Fruit fly (Drosophila melanogaster) whole organism, embryonic: ENCODE measurements around the gene CG6330.
A peak's percentile ranks its signal among the peaks of the same experiment; 100 is the strongest.

Experiments used
- Adf1 ChIP-seq: fragments of 200-800 bp; sonication (Bioruptor generic); IDR thresholded peaks from 2 replicates; pipeline ENCODE4 v1.3.6; 2022; ENCODE audit warnings: missing biosample characterization, missing genetic modification characterization
- CG10274 ChIP-seq: fragments of 200-800 bp; sonication (Bioruptor generic); optimal IDR thresholded peaks from 3 replicates; lab custom pipeline; 2017; ENCODE audit warnings: missing biosample characterization, mild to moderate bottlenecking, missing genetic modification characterization
- CG10366 ChIP-seq: fragments of 200-800 bp; sonication (Bioruptor generic); IDR thresholded peaks from 2 replicates; pipeline ENCODE4 v1.3.6; 2022; ENCODE audit warnings: missing biosample characterization, missing genetic modification characterization
- CG11723 ChIP-seq: fragments of 200-800 bp; sonication (Bioruptor generic); optimal IDR thresholded peaks from 2 replicates; lab custom pipeline; 2017; ENCODE audit warnings: missing biosample characterization, mild to moderate bottlenecking, missing genetic modification characterization
- CG15479 ChIP-seq: fragments of 200-800 bp; sonication (Bioruptor generic); optimal IDR thresholded peaks from 3 replicates; lab custom pipeline; 2019; ENCODE audit warnings: missing biosample characterization, mild to moderate bottlenecking, missing genetic modification characterization, moderate library complexity
- CG17802 ChIP-seq: fragments of 200-800 bp; sonication (Bioruptor generic); optimal IDR thresholded peaks from 2 replicates; lab custom pipeline; 2018; ENCODE audit warnings: missing biosample characterization, mild to moderate bottlenecking, missing genetic modification characterization, moderate library complexity
- CG17912 ChIP-seq: fragments of 200-800 bp; sonication (Bioruptor generic); optimal IDR thresholded peaks from 2 replicates; lab custom pipeline; 2018; ENCODE audit warnings: missing biosample characterization, mild to moderate bottlenecking, missing genetic modification characterization
- CG32772 ChIP-seq: fragments of 200-800 bp; sonication (Bioruptor generic); IDR thresholded peaks from 2 replicates; pipeline ENCODE4 v1.3.6; 2022; ENCODE audit warnings: missing biosample characterization, missing genetic modification characterization
- CG6272 ChIP-seq: fragments of 200-800 bp; sonication (Bioruptor generic); IDR thresholded peaks from 2 replicates; pipeline ENCODE4 v1.3.6; 2022; ENCODE audit warnings: missing biosample characterization, missing genetic modification characterization
- CG6854 ChIP-seq: fragments of 200-800 bp; sonication (Bioruptor generic); optimal IDR thresholded peaks from 3 replicates; lab custom pipeline; 2017; ENCODE audit warnings: missing biosample characterization, mild to moderate bottlenecking, missing genetic modification characterization
- CG7556 ChIP-seq: fragments of 200-800 bp; sonication (Bioruptor generic); optimal IDR thresholded peaks from 2 replicates; lab custom pipeline; 2017; ENCODE audit warnings: missing biosample characterization, mild to moderate bottlenecking, missing genetic modification characterization
- CG7928 ChIP-seq: fragments of 200-800 bp; sonication (Bioruptor generic); optimal IDR thresholded peaks from 2 replicates; lab custom pipeline; 2017; ENCODE audit warnings: missing biosample characterization, mild to moderate bottlenecking, missing genetic modification characterization
- CG9437 ChIP-seq: fragments of 200-800 bp; sonication (Bioruptor generic); optimal IDR thresholded peaks from 2 replicates; lab custom pipeline; 2018; ENCODE audit warnings: missing biosample characterization, mild to moderate bottlenecking, missing genetic modification characterization
- ERR ChIP-seq: fragments of 200-800 bp; sonication (Bioruptor generic); optimal IDR thresholded peaks from 2 replicates; lab custom pipeline; 2016; ENCODE audit warnings: missing biosample characterization, missing genetic modification characterization
- Lhr ChIP-seq: fragments of 200-800 bp; sonication (Bioruptor generic); optimal IDR thresholded peaks from 3 replicates; lab custom pipeline; 2017; ENCODE audit warnings: mild to moderate bottlenecking, missing biosample characterization, missing genetic modification reagents, missing genetic modification characterization
- NfI ChIP-seq: fragments of 200-800 bp; sonication (Bioruptor generic); optimal IDR thresholded peaks from 3 replicates; lab custom pipeline; 2018; ENCODE audit warnings: missing biosample characterization, mild to moderate bottlenecking, missing genetic modification characterization, moderate library complexity
- Oaz ChIP-seq: fragments of 200-800 bp; sonication (Bioruptor generic); IDR thresholded peaks from 2 replicates; pipeline ENCODE4 v1.3.6; 2022; ENCODE audit warnings: missing biosample characterization, missing genetic modification characterization
- Sox102F ChIP-seq: fragments of 200-800 bp; sonication (Bioruptor generic); optimal IDR thresholded peaks from 2 replicates; lab custom pipeline; 2018; ENCODE audit warnings: missing biosample characterization, mild to moderate bottlenecking, missing genetic modification characterization, moderate library complexity
- TFAM ChIP-seq: fragments of 200-800 bp; sonication (Bioruptor generic); optimal IDR thresholded peaks from 2 replicates; lab custom pipeline; 2017; ENCODE audit warnings: missing biosample characterization, missing genetic modification characterization, inconsistent platforms
- YL-1 ChIP-seq: fragments of 200-800 bp; sonication (Bioruptor generic); optimal IDR thresholded peaks from 3 replicates; lab custom pipeline; 2017; ENCODE audit warnings: missing biosample characterization, mild to moderate bottlenecking, missing genetic modification characterization
- ash1 ChIP-seq: fragments of 200-800 bp; sonication (Bioruptor generic); optimal IDR thresholded peaks from 2 replicates; lab custom pipeline; 2018; ENCODE audit warnings: missing biosample characterization, mild to moderate bottlenecking, missing genetic modification characterization
- btn ChIP-seq: fragments of 200-800 bp; sonication (Bioruptor generic); optimal IDR thresholded peaks from 2 replicates; lab custom pipeline; 2016; ENCODE audit warnings: missing biosample characterization, missing genetic modification characterization
- cad ChIP-seq: fragments of >200 bp; optimal IDR thresholded peaks from 2 replicates; lab custom pipeline; 2017; ENCODE audit warnings: missing biosample characterization, missing genetic modification characterization
- cas ChIP-seq: fragments of 200-800 bp; sonication (Bioruptor generic); IDR thresholded peaks from 2 replicates; pipeline ENCODE4 v1.3.6; 2022; ENCODE audit warnings: missing biosample characterization, missing genetic modification characterization
- caup ChIP-seq: fragments of 200-800 bp; sonication (Bioruptor generic); optimal IDR thresholded peaks from 3 replicates; lab custom pipeline; 2017; ENCODE audit warnings: missing biosample characterization, mild to moderate bottlenecking, missing genetic modification characterization, moderate library complexity; ENCODE audit not compliant: severe bottlenecking
- dmrt11E ChIP-seq: fragments of 200-800 bp; sonication (Bioruptor generic); optimal IDR thresholded peaks from 3 replicates; lab custom pipeline; 2018; ENCODE audit warnings: missing biosample characterization, mild to moderate bottlenecking, missing genetic modification characterization, moderate library complexity
- dmrt99B ChIP-seq: fragments of 200-800 bp; sonication (Bioruptor generic); optimal IDR thresholded peaks from 2 replicates; lab custom pipeline; 2018; ENCODE audit warnings: missing biosample characterization, mild to moderate bottlenecking, missing genetic modification characterization, moderate library complexity
- emc ChIP-seq: fragments of 200-800 bp; sonication (Bioruptor generic); optimal IDR thresholded peaks from 2 replicates; lab custom pipeline; 2016; ENCODE audit warnings: missing biosample characterization, missing genetic modification characterization
- gsb ChIP-seq: fragments of 200-800 bp; sonication (Bioruptor generic); IDR thresholded peaks from 2 replicates; pipeline ENCODE4 v1.3.6; 2022; ENCODE audit warnings: missing biosample characterization, missing genetic modification characterization
- gt ChIP-seq: fragments of 200-800 bp; sonication (Bioruptor generic); IDR thresholded peaks from 2 replicates; pipeline ENCODE4 v1.3.6; 2022; ENCODE audit warnings: missing biosample characterization, missing genetic modification characterization
- ham ChIP-seq: fragments of 200-800 bp; sonication (Bioruptor generic); IDR thresholded peaks from 2 replicates; pipeline ENCODE4 v1.3.6; 2022; ENCODE audit warnings: missing biosample characterization, missing genetic modification characterization
- her ChIP-seq: fragments of 200-800 bp; sonication (Bioruptor generic); optimal IDR thresholded peaks from 2 replicates; lab custom pipeline; 2016; ENCODE audit warnings: missing biosample characterization, missing genetic modification characterization
- hth ChIP-seq: fragments of >200 bp; optimal IDR thresholded peaks from 2 replicates; lab custom pipeline; 2017; ENCODE audit warnings: inconsistent platforms
- inv ChIP-seq: fragments of 200-800 bp; sonication (Bioruptor generic); IDR thresholded peaks from 2 replicates; pipeline ENCODE4 v1.3.6; 2022; ENCODE audit warnings: missing biosample characterization, missing genetic modification characterization; ENCODE audit not compliant: partially characterized antibody
- lov ChIP-seq, 2 experiments: fragments of 200-800 bp in 1 of 2; fragments of >200 bp in 1 of 2; sonication (Bioruptor generic) in 1 of 2; IDR thresholded peaks in 1 of 2; optimal IDR thresholded peaks in 1 of 2; 2 replicates in 1 of 2; 3 replicates in 1 of 2; pipeline versions ENCODE4 v1.3.6 to Lab custom; 2017 to 2022; ENCODE audit warnings: missing biosample characterization in 1 of 2, missing genetic modification characterization in 1 of 2
- mam ChIP-seq: fragments of 200-800 bp; sonication (Bioruptor generic); optimal IDR thresholded peaks from 3 replicates; lab custom pipeline; 2016; ENCODE audit warnings: missing biosample characterization, missing genetic modification characterization
- pan ChIP-seq, 4 experiments: fragments of >200 bp in 3 of 4; fragments of 200-800 bp in 1 of 4; sonication (Bioruptor generic) in 1 of 4; optimal IDR thresholded peaks in 3 of 4; IDR thresholded peaks in 1 of 4; 2 replicates each; pipeline versions ENCODE4 v1.3.6 to Lab custom; 2017 to 2022; ENCODE audit warnings: missing biosample characterization in 2 of 4, missing genetic modification characterization in 2 of 4, mixed read lengths in 1 of 4
- pita ChIP-seq: fragments of 200-800 bp; sonication (Bioruptor generic); optimal IDR thresholded peaks from 2 replicates; lab custom pipeline; 2017; ENCODE audit warnings: missing biosample characterization, mild to moderate bottlenecking, missing genetic modification characterization
- pzg ChIP-seq: fragments of 200-800 bp; sonication (Bioruptor generic); optimal IDR thresholded peaks from 3 replicates; lab custom pipeline; 2018; ENCODE audit warnings: missing biosample characterization, mild to moderate bottlenecking, missing genetic modification characterization, moderate library complexity
- rib ChIP-seq: fragments of 200-800 bp; sonication (Bioruptor generic); IDR thresholded peaks from 2 replicates; pipeline ENCODE4 v1.3.6; 2022; ENCODE audit warnings: missing biosample characterization, missing genetic modification characterization
- sr ChIP-seq: fragments of 200-800 bp; sonication (Bioruptor generic); IDR thresholded peaks from 3 replicates; pipeline ENCODE4 v1.3.6; 2022; ENCODE audit warnings: missing biosample characterization, missing genetic modification characterization
- stc ChIP-seq: fragments of 200-800 bp; sonication (Bioruptor generic); IDR thresholded peaks from 2 replicates; pipeline ENCODE4 v1.3.6; 2022; ENCODE audit warnings: missing biosample characterization, missing genetic modification characterization
- tio ChIP-seq: fragments of 200-800 bp; sonication (Bioruptor generic); optimal IDR thresholded peaks from 2 replicates; lab custom pipeline; 2017; ENCODE audit warnings: missing biosample characterization, missing genetic modification characterization, inconsistent platforms
- tll ChIP-seq, 2 experiments: fragments of 200-800 bp in 1 of 2; fragments of >200 bp in 1 of 2; sonication (Bioruptor generic) in 1 of 2; optimal IDR thresholded peaks; 2 replicates each; lab custom pipeline; 2017 to 2019; ENCODE audit warnings: missing biosample characterization in 2 of 2, missing genetic modification characterization in 2 of 2, mild to moderate bottlenecking in 1 of 2, moderate library complexity in 1 of 2
- tna ChIP-seq: fragments of 200-800 bp; sonication (Bioruptor generic); IDR thresholded peaks from 2 replicates; pipeline ENCODE4 v1.3.6; 2022; ENCODE audit warnings: missing biosample characterization, missing genetic modification characterization; ENCODE audit not compliant: partially characterized antibody
- trem ChIP-seq: fragments of 200-800 bp; optimal IDR thresholded peaks from 3 replicates; lab custom pipeline; 2019; ENCODE audit warnings: missing biosample characterization, mild to moderate bottlenecking, missing genetic modification characterization, moderate library complexity
- tup ChIP-seq: fragments of 200-800 bp; sonication (Bioruptor generic); optimal IDR thresholded peaks from 2 replicates; lab custom pipeline; 2016; ENCODE audit warnings: missing biosample characterization, mild to moderate bottlenecking, missing genetic modification characterization, moderate library complexity
- twi ChIP-seq: fragments of 200-800 bp; optimal IDR thresholded peaks from 2 replicates; lab custom pipeline; 2019; ENCODE audit warnings: missing biosample characterization, mild to moderate bottlenecking, missing genetic modification characterization, moderate library complexity

CG6330 gene

dm6 chr3R:26954020-26954672, 4.1 kb downstream of the CG6330 start (continued):
- TF ChIP-seq CG7928 (GFP tag; lab: Kevin White, UChicago) (peak; percentile 8), ash1 (GFP tag; lab: Kevin White, UChicago) (no peak), pan (optimal IDR thresholded peaks at IDR 0.05; lab: Kevin White, UChicago) (no peak), pan (GFP tag; optimal IDR thresholded peaks at IDR 0.05 in 1 of 2, IDR thresholded peaks at IDR 0.05 in 1 of 2) (peak in 1 of 2 experiments; percentile 87), tio (peak; percentile 66), CG10274 (GFP tag; lab: Kevin White, UChicago) (peak; percentile 26), gsb (no peak; the same call in 1 of the 2 replicates), YL-1 (GFP tag; lab: Kevin White, UChicago) (peak; percentile 12), CG17802 (tag; lab: Kevin White, UChicago) (peak; percentile 44), tll (GFP tag; optimal IDR thresholded peaks at IDR 0.05; lab: Kevin White, UChicago) (no peak), pzg (GFP tag; lab: Kevin White, UChicago) (no peak), inv (no peak), rib (GFP tag; lab: Robert Waterston, UW) (no peak), NfI (GFP tag; lab: Kevin White, UChicago) (peak; percentile 66), stc (GFP tag; lab: Robert Waterston, UW) (peak; percentile 88), lov (optimal IDR thresholded peaks at IDR 0.05; lab: Kevin White, UChicago) (no peak), lov (GFP tag; IDR thresholded peaks at IDR 0.05; lab: Robert Waterston, UW) (peak; percentile 68; the same call in 1 of the 3 replicates), CG10366 (GFP tag; lab: Robert Waterston, UW) (peak; percentile 88), gt (GFP tag; lab: Robert Waterston, UW) (peak; percentile 52; the same call in 1 of the 2 replicates), tup (GFP tag; lab: Kevin White, UChicago) (no peak), CG7556 (GFP tag; lab: Kevin White, UChicago) (peak; percentile 65), btn (GFP tag; lab: Kevin White, UChicago) (no peak), CG6272 (GFP tag; lab: Robert Waterston, UW) (peak; percentile 68), CG15479 (GFP tag; lab: Kevin White, UChicago) (no peak), tna (GFP tag; lab: Robert Waterston, UW) (no peak), dmrt99B (tag; lab: Kevin White, UChicago) (peak; percentile 88), CG17912 (GFP tag; lab: Kevin White, UChicago) (no peak), CG6854 (GFP tag; lab: Kevin White, UChicago) (peak; percentile 29), CG9437 (peak; percentile 18), cad (GFP tag; lab: Kevin White, UChicago) (no peak), hth (lab: Kevin White, UChicago) (no peak), cas (GFP tag; lab: Robert Waterston, UW) (peak; percentile 47; the same call in 1 of the 2 replicates), TFAM (GFP tag; lab: Kevin White, UChicago) (no peak), her (GFP tag; lab: Kevin White, UChicago) (no peak), ERR (GFP tag; lab: Kevin White, UChicago) (no peak), mam (GFP tag; lab: Kevin White, UChicago) (no peak), CG32772 (peak; percentile 86), Lhr (peak; percentile 20), Adf1 (GFP tag; lab: Robert Waterston, UW) (0 out of 2 replicates have a peak, but pooled peaks have one; percentile 11), sr (GFP tag; lab: Robert Waterston, UW) (peak; percentile 40; the same call in 2 of the 3 replicates), CG11723 (GFP tag; lab: Kevin White, UChicago) (peak; percentile 22), caup (GFP tag; lab: Kevin White, UChicago) (peak; percentile 66), pita (GFP tag; lab: Kevin White, UChicago) (no peak), Oaz (GFP tag; lab: Robert Waterston, UW) (peak; percentile 54; the same call in 1 of the 2 replicates), trem (tag; lab: Kevin White, UChicago) (peak; percentile 59), dmrt11E (peak; percentile 64), Sox102F (peak; percentile 95), twi (tag; lab: Kevin White, UChicago) (no peak), ham (GFP tag; lab: Robert Waterston, UW) (no peak), emc (GFP tag; lab: Kevin White, UChicago) (no peak)
